Fruit fly (Drosophila melanogaster): ENCODE results near the gene CG4998.

The CG4998 gene

dm6 chr3L:16328207-16328891 lies 10.5 kb upstream of the CG4998 start, which contains the start of gene CG13058 (continued):
- TF ChIP-seq CG14860 (GFP tag; IDR thresholded peaks at IDR 0.05; ENCODE audit: partially characterized antibody): no peak
- no peak for TF ChIP-seq Dll (GFP tag; IDR thresholded peaks at IDR 0.05; ENCODE audit: partially characterized antibody)
- TF ChIP-seq Xrp1 (GFP tag; IDR thresholded peaks at IDR 0.05): no peak; the same call in 1 of the 2 replicates
- no peak for TF ChIP-seq danr (GFP tag; IDR thresholded peaks at IDR 0.05)
- no peak for TF ChIP-seq NC2β (GFP tag; optimal IDR thresholded peaks at IDR 0.05)
- TF ChIP-seq E2f2 (GFP tag; IDR thresholded peaks at IDR 0.05): peak; percentile 56
- no peak for TF ChIP-seq CG8388 (GFP tag; optimal IDR thresholded peaks at IDR 0.05)
- peak; percentile 60; the same call in 2 of the 3 replicates for TF ChIP-seq CG17361 (GFP tag; IDR thresholded peaks at IDR 0.05)
- peak; percentile 17 for TF ChIP-seq CG16815 (GFP tag; optimal IDR thresholded peaks at IDR 0.05)
- peak; percentile 83 for TF ChIP-seq row (GFP tag; IDR thresholded peaks at IDR 0.05)
- peak; percentile 51 for TF ChIP-seq BtbVII (GFP tag; optimal IDR thresholded peaks at IDR 0.05)
- no peak for TF ChIP-seq br (optimal IDR thresholded peaks at IDR 0.05)
- TF ChIP-seq CG4424 (GFP tag; optimal IDR thresholded peaks at IDR 0.05): peak; percentile 22
- TF ChIP-seq klu (GFP tag; IDR thresholded peaks at IDR 0.05): no peak
- TF ChIP-seq CG15601 (tag; optimal IDR thresholded peaks at IDR 0.05): no peak
- peak; percentile 82 for TF ChIP-seq CG14014 (GFP tag; IDR thresholded peaks at IDR 0.05)
- no peak for TF ChIP-seq lola (GFP tag; optimal IDR thresholded peaks at IDR 0.05)
- TF ChIP-seq pb (GFP tag; optimal IDR thresholded peaks at IDR 0.05): no peak
- TF ChIP-seq sisA (GFP tag; IDR thresholded peaks at IDR 0.05): peak; percentile 67
- TF ChIP-seq CG30403 (GFP tag; optimal IDR thresholded peaks at IDR 0.05): peak; percentile 61
- TF ChIP-seq PHDP (tag; optimal IDR thresholded peaks at IDR 0.05): peak; percentile 69
- peak; percentile 12 for TF ChIP-seq Usf (GFP tag; optimal IDR thresholded peaks at IDR 0.05)
- no peak for TF ChIP-seq CG10321 (GFP tag; IDR thresholded peaks at IDR 0.05)
- peak; percentile 70 for TF ChIP-seq CG12659 (GFP tag; optimal IDR thresholded peaks at IDR 0.05)
- no peak for TF ChIP-seq CG9876 (GFP tag; optimal IDR thresholded peaks at IDR 0.05)
- no peak for TF ChIP-seq peb (GFP tag; IDR thresholded peaks at IDR 0.05)
- TF ChIP-seq zfh1 (GFP tag; IDR thresholded peaks at IDR 0.05): no peak
- peak; percentile 40; the same call in 1 of the 2 replicates for TF ChIP-seq CG6689 (GFP tag; IDR thresholded peaks at IDR 0.05)
- TF ChIP-seq crc (GFP tag; optimal IDR thresholded peaks at IDR 0.05): no peak
- peak; percentile 71; the same call in 1 of the 2 replicates for TF ChIP-seq CG17328 (GFP tag; IDR thresholded peaks at IDR 0.05)
- TF ChIP-seq CG17186 (GFP tag; optimal IDR thresholded peaks at IDR 0.05): no peak
- TF ChIP-seq sc (optimal IDR thresholded peaks at IDR 0.05): no peak
- no peak for TF ChIP-seq sc (GFP tag; optimal IDR thresholded peaks at IDR 0.05)
- peak; percentile 81 for TF ChIP-seq H2.0 (GFP tag; IDR thresholded peaks at IDR 0.05)
- TF ChIP-seq Sry-δ (GFP tag; optimal IDR thresholded peaks at IDR 0.05): peak; percentile 32
- no peak for TF ChIP-seq zen2 (GFP tag; IDR thresholded peaks at IDR 0.05; ENCODE audit: partially characterized antibody)
- peak; percentile 53 for TF ChIP-seq CG17359 (tag; optimal IDR thresholded peaks at IDR 0.05)
- TF ChIP-seq CG6765 (GFP tag; optimal IDR thresholded peaks at IDR 0.05): no peak
- TF ChIP-seq croc (GFP tag; conservative IDR thresholded peaks at IDR 0.05): no peak
- TF ChIP-seq CG6654 (GFP tag; optimal IDR thresholded peaks at IDR 0.05): no peak
- no peak for TF ChIP-seq CG4854 (GFP tag; optimal IDR thresholded peaks at IDR 0.05)
- TF ChIP-seq CG8281 (tag; optimal IDR thresholded peaks at IDR 0.05): peak; percentile 79
- TF ChIP-seq Nf-YC (tag; optimal IDR thresholded peaks at IDR 0.05): no peak
- no peak for TF ChIP-seq CG15479 (GFP tag; optimal IDR thresholded peaks at IDR 0.05)
- TF ChIP-seq bcd (GFP tag; optimal IDR thresholded peaks at IDR 0.05): peak; percentile 37
- no peak for TF ChIP-seq CG4404 (GFP tag; IDR thresholded peaks at IDR 0.05)
- TF ChIP-seq CG11696 (GFP tag; IDR thresholded peaks at IDR 0.05): no peak
- peak; percentile 43 for TF ChIP-seq CG3281 (GFP tag; optimal IDR thresholded peaks at IDR 0.05)
- no peak for TF ChIP-seq CG2199 (GFP tag; IDR thresholded peaks at IDR 0.05)
- no peak for TF ChIP-seq Taf1 (GFP tag; IDR thresholded peaks at IDR 0.05)
- TF ChIP-seq BEAF-32 (GFP tag; optimal IDR thresholded peaks at IDR 0.05): no peak
